Worm (Caenorhabditis elegans) whole organism, L3 larva: ENCODE data around the gene F10A3.17.

Experiments
- aly-2 ChIP-seq: fragments of 150-350 bp; optimal IDR thresholded peaks from 2 replicates; lab custom pipeline; 2014; ENCODE audit warnings: missing biosample characterization, missing genetic modification characterization
- ama-1 ChIP-seq: fragments of 150-350 bp; optimal IDR thresholded peaks from 2 replicates; lab custom pipeline; 2018
- ceh-16 ChIP-seq: sonication (generic microtip); optimal IDR thresholded peaks from 2 replicates; lab custom pipeline; 2017; ENCODE audit warnings: missing biosample characterization, missing genetic modification characterization
- elt-1 ChIP-seq: fragments of 150-350 bp; optimal IDR thresholded peaks from 2 replicates; lab custom pipeline; 2014; ENCODE audit warnings: missing biosample characterization, missing genetic modification characterization
- lin-39 ChIP-seq: fragments of 150-350 bp; optimal IDR thresholded peaks from 2 replicates; lab custom pipeline; 2018; ENCODE audit warnings: missing biosample characterization, missing genetic modification reagents, missing genetic modification characterization
- lsy-12 ChIP-seq: sonication (generic microtip); optimal IDR thresholded peaks from 2 replicates; lab custom pipeline; 2016; ENCODE audit warnings: mild to moderate bottlenecking, missing genetic modification characterization, missing compliant biosample characterization
- nhr-23 ChIP-seq: fragments of 150-350 bp; optimal IDR thresholded peaks from 2 replicates; lab custom pipeline; 2014; ENCODE audit warnings: missing biosample characterization, missing genetic modification reagents, missing genetic modification characterization
- nhr-25 ChIP-seq: sonication (generic microtip); optimal IDR thresholded peaks from 2 replicates; lab custom pipeline; 2017; ENCODE audit warnings: missing biosample characterization, missing genetic modification characterization
- nhr-28 ChIP-seq: fragments of 150-350 bp; optimal IDR thresholded peaks from 2 replicates; lab custom pipeline; 2014; ENCODE audit warnings: missing biosample characterization, missing genetic modification characterization
- snpc-4 ChIP-seq: fragments of 150-350 bp; optimal IDR thresholded peaks from 2 replicates; lab custom pipeline; 2014; ENCODE audit warnings: missing biosample characterization, missing genetic modification characterization
- unc-62 ChIP-seq: fragments of 150-350 bp; sonication (generic microtip); optimal IDR thresholded peaks from 4 replicates; lab custom pipeline; 2014; ENCODE audit warnings: missing biosample characterization, missing genetic modification reagents, missing genetic modification characterization
- ztf-4 ChIP-seq: fragments of 150-350 bp; optimal IDR thresholded peaks from 2 replicates; lab custom pipeline; 2014; ENCODE audit warnings: missing biosample characterization, missing genetic modification characterization

DNA sequence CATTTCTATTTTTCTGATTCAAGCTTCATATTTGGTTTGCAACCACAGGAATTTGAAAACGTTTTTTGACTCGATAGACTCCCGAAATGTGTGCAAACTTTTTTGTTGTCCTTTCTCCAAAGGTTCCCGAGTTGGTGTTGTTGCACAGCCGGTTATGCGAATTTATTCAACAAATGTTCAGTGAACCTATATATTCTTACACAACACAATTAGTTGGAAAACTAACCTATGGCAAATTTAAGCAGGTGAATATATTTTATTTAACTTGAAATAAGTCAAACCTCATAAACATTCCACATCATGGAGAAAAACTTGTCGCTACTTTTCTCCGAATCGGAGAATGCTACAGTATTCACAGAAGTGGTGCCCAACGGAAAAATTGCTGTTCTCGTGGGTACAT, 23.9 kb upstream of the F10A3.17 start, which contains the start of gene srz-14:
- TF ChIP-seq lin-39 (tag; lab: Kevin White, UChicago) (no peak), ztf-4 (tag; lab: Kevin White, UChicago) (no peak), aly-2 (no peak), ama-1 (lab: Kevin White, UChicago) (no peak), nhr-28 (tag; lab: Kevin White, UChicago) (no peak), snpc-4 (tag; lab: Kevin White, UChicago) (no peak), elt-1 (tag; lab: Kevin White, UChicago) (no peak), ceh-16 (tag; lab: Kevin White, UChicago) (no peak), lsy-12 (tag; lab: Kevin White, UChicago) (no peak), unc-62 (GFP tag; lab: Kevin White, UChicago) (no peak), nhr-23 (no peak), nhr-25 (tag; lab: Kevin White, UChicago) (no peak)
